Fruit fly (Drosophila melanogaster) S2 (cell line): ENCODE results near the gene Npl4.

Experiments
- CG8478 ChIP-seq: fragments of >200 bp; optimal IDR thresholded peaks from 2 replicates; lab custom pipeline; 2018
- CTCF ChIP-seq, 2 experiments: fragments of >200 bp; optimal IDR thresholded peaks; 2 replicates each; lab custom pipeline; 2018

DNA sequence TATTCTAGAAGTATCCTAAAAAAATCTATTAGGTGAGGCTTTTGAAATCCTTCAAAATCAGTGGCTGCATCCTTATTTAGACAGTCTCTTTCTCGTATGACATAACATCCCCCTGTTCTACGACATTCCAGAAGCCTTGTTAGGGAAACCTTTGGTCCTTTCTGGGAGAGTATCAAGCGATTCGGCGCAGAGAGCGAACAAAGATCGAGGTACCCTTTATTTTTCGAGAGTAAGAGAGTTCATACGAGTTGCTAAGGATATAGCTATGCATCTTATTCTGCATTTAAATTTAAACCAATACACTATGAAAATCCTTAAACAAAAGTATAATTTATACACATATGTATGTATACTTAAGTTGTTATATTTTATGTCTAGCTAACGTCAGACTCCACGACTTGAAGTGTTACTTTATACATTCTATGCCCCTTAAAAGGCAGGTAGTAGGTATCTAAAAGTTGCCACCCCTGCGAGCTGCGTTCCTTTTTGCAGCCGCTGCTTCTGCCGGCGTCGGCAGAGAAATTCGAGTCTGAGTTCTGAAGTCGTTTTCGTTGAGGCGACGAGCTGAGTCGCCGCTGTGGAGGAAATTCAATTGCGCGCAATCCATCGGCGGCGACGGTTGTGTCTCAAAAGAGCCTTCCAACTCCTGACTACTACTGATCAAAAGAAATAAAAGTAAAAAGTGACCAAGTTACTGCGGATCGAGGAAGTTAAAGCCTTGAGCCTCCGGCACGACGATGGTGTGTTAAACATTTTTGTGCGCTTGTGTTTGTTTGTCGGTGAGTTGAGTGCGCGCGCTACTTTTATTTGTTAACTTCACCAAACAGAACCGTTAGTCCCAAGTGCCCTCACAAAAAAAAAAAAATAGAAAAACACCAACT lies 13.1 kb upstream of the Npl4 start, which contains the start of gene jigr1:
- no peak for TF ChIP-seq CG8478 (lab: Kevin White, UChicago)
- no peak for TF ChIP-seq CTCF (optimal IDR thresholded peaks at IDR 0.05; lab: Kevin White, UChicago)
